Worm (Caenorhabditis elegans) whole organism, L1 larva: ENCODE measurements around the gene W07G4.2.

Experiments used
- ceh-82 ChIP-seq, 3 experiments: fragments of 150-350 bp in 1 of 3; sonication (generic microtip) in 2 of 3; optimal IDR thresholded peaks; 2 replicates each; lab custom pipeline; 2014 to 2017; ENCODE audit warnings: missing biosample characterization in 3 of 3, missing genetic modification characterization in 3 of 3
- ces-1 ChIP-seq: fragments of 150-350 bp; optimal IDR thresholded peaks from 2 replicates; lab custom pipeline; 2014; ENCODE audit warnings: missing biosample characterization, missing genetic modification reagents, missing genetic modification characterization
- lin-13 ChIP-seq: fragments of 150-350 bp; optimal IDR thresholded peaks from 2 replicates; lab custom pipeline; 2014; ENCODE audit warnings: missing biosample characterization, missing genetic modification reagents, missing genetic modification characterization
- lsy-2 ChIP-seq, 2 experiments: fragments of 150-350 bp; optimal IDR thresholded peaks; 2 replicates each; lab custom pipeline; 2014; ENCODE audit warnings: missing biosample characterization in 2 of 2, missing genetic modification characterization in 2 of 2
- mab-9 ChIP-seq: fragments of 200-800 bp; sonication (Bioruptor generic); IDR thresholded peaks from 2 replicates; pipeline ENCODE4 v1.3.6; 2022; ENCODE audit warnings: missing genetic modification reagents, missing genetic modification characterization, missing compliant biosample characterization
- nhr-11 ChIP-seq: fragments of 150-350 bp; optimal IDR thresholded peaks from 2 replicates; lab custom pipeline; 2014; ENCODE audit warnings: missing biosample characterization, missing genetic modification characterization
- nhr-77 ChIP-seq: fragments of 150-350 bp; optimal IDR thresholded peaks from 2 replicates; lab custom pipeline; 2014; ENCODE audit warnings: missing biosample characterization, missing genetic modification characterization
- nhr-84 ChIP-seq: sonication (generic microtip); optimal IDR thresholded peaks from 2 replicates; lab custom pipeline; 2017; ENCODE audit warnings: missing biosample characterization, missing genetic modification characterization
- rnt-1 ChIP-seq: sonication (generic microtip); optimal IDR thresholded peaks from 2 replicates; lab custom pipeline; 2016; ENCODE audit warnings: mild to moderate bottlenecking, missing genetic modification characterization, moderate library complexity, missing compliant biosample characterization
- snpc-4 ChIP-seq: fragments of 150-350 bp; optimal IDR thresholded peaks from 2 replicates; lab custom pipeline; 2014; ENCODE audit warnings: missing biosample characterization, missing genetic modification characterization
- unc-130 ChIP-seq: fragments of 150-350 bp; optimal IDR thresholded peaks from 2 replicates; lab custom pipeline; 2017; ENCODE audit warnings: missing biosample characterization, missing genetic modification characterization, inconsistent platforms
- unc-98 ChIP-seq: fragments of 200-800 bp; sonication (Bioruptor generic); IDR thresholded peaks from 2 replicates; pipeline ENCODE4 v1.3.6; 2022; ENCODE audit warnings: missing genetic modification characterization, missing compliant biosample characterization

DNA sequence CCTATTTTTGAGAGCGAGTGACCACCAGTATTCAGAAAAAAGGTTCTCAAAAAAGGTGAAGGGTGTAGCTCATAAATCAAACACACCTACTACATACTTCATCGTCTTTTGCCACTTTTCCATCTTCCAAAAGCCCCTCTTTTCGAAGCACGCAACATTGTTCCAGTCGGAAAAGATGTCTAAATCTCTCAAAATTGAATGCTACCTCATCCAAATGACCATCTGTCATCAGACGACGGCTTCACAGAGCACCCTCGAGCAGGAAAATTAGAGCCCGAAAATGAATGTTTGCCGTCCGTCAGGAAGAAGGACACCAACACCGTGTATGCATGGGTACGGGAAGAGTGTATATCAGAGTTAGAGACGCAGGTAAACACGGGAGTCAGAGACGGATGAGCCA, 14.8 kb downstream of the W07G4.2 start:
- TF ChIP-seq mab-9 (no peak), nhr-11 (tag; lab: Kevin White, UChicago) (no peak), unc-130 (no peak), lsy-2 (tag; optimal IDR thresholded peaks at IDR 0.05; lab: Kevin White, UChicago) (no peak), ceh-82 (tag; optimal IDR thresholded peaks at IDR 0.05; lab: Kevin White, UChicago) (no peak), lin-13 (GFP tag; lab: Kevin White, UChicago) (no peak), nhr-77 (tag; lab: Kevin White, UChicago) (no peak), nhr-84 (tag; lab: Kevin White, UChicago) (no peak), unc-98 (GFP tag; lab: Robert Waterston, UW) (no peak), ces-1 (GFP tag; lab: Kevin White, UChicago) (no peak), snpc-4 (tag; lab: Kevin White, UChicago) (no peak), rnt-1 (tag; lab: Kevin White, UChicago) (no peak)
